Fruit fly (Drosophila melanogaster): Measurements from ENCODE around the gene CG33158.

CG33158 gene

DNA sequence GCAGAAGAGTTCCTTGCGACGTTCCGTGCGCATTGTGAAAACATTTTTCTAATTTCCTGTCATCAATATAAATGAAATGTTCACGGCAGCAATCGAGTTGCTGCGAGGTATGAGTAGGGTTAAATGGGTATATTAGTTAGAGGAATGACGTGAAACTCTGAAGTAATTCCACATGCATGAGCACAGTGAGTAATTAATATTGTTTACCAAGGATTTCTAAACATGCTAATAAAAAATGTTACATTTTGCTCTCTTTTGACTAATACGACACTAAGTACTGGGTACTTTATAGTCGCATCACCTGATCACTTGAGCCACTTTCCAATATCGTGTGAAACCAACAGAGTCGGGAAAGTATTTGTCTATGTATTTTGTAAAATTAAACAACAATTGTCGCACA, 124.8 kb downstream of the CG33158 start:
- TF ChIP-seq net (GFP tag; optimal IDR thresholded peaks at IDR 0.05) (no peak), CG6163 (GFP tag; IDR thresholded peaks at IDR 0.05) (no peak), CG6808 (GFP tag; optimal IDR thresholded peaks at IDR 0.05) (no peak), salr (GFP tag; optimal IDR thresholded peaks at IDR 0.05) (no peak), CG11294 (GFP tag; IDR thresholded peaks at IDR 0.05) (no peak), OdsH (GFP tag; optimal IDR thresholded peaks at IDR 0.05) (no peak), Eip93F (GFP tag; optimal IDR thresholded peaks at IDR 0.05) (no peak), cyc (GFP tag; optimal IDR thresholded peaks at IDR 0.05) (no peak), CG32006 (GFP tag; optimal IDR thresholded peaks at IDR 0.05) (no peak), svp (GFP tag) (no peak), CG11902 (GFP tag; optimal IDR thresholded peaks at IDR 0.05) (no peak), Gug (GFP tag; IDR thresholded peaks at IDR 0.05) (no peak), dsx (GFP tag; optimal IDR thresholded peaks at IDR 0.05; ENCODE audit: poor library complexity, severe bottlenecking) (no peak), Hr38 (GFP tag; optimal IDR thresholded peaks at IDR 0.05) (no peak), Ets96B (tag; optimal IDR thresholded peaks at IDR 0.05) (no peak), CG15336 (GFP tag; IDR thresholded peaks at IDR 0.05) (no peak)

DNA sequence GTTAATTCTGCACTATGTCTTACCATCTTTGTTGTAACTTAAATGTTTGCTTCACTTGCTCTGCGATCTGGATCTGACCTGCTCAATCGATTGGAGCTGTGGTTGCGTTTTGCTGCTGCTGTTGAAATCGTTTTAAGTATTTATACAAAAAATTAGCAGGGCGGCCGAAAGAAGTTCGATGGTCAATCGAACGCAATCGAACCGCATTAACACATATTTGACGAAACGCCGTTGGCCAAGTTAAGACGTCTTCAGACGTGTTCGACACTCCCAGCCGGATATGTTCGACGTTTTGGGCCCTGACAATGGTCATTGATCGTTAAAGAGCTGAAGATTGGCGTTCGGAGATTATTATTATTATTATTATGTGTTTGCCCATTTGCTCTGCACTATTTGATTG, 126.1 kb downstream of the CG33158 start, which contains the start of gene CG13033:
CG13033 (minus strand) TSS at position 118 of the 400 bp plus-strand sequence.
- TF ChIP-seq vri (GFP tag; optimal IDR thresholded peaks at IDR 0.05) (no peak), CG6276 (GFP tag; optimal IDR thresholded peaks at IDR 0.05) (no peak), CG8119 (GFP tag; IDR thresholded peaks at IDR 0.05) (no peak), Sox14 (GFP tag; optimal IDR thresholded peaks at IDR 0.05) (no peak), spab (GFP tag; optimal IDR thresholded peaks at IDR 0.05) (no peak), Gug (GFP tag; IDR thresholded peaks at IDR 0.05) (no peak), net (GFP tag; optimal IDR thresholded peaks at IDR 0.05) (no peak), achi (GFP tag; optimal IDR thresholded peaks at IDR 0.05) (no peak), CG1621 (tag; optimal IDR thresholded peaks at IDR 0.05) (no peak), CG11902 (GFP tag; optimal IDR thresholded peaks at IDR 0.05) (no peak), Met (GFP tag; optimal IDR thresholded peaks at IDR 0.05) (no peak), CG6792 (GFP tag; optimal IDR thresholded peaks at IDR 0.05) (no peak), esn (GFP tag; optimal IDR thresholded peaks at IDR 0.05) (no peak), CG11294 (GFP tag; IDR thresholded peaks at IDR 0.05) (no peak), CG6808 (GFP tag; optimal IDR thresholded peaks at IDR 0.05) (no peak), dsx (GFP tag; optimal IDR thresholded peaks at IDR 0.05; ENCODE audit: poor library complexity, severe bottlenecking) (no peak), CG3032 (tag; optimal IDR thresholded peaks at IDR 0.05) (no peak)

DNA sequence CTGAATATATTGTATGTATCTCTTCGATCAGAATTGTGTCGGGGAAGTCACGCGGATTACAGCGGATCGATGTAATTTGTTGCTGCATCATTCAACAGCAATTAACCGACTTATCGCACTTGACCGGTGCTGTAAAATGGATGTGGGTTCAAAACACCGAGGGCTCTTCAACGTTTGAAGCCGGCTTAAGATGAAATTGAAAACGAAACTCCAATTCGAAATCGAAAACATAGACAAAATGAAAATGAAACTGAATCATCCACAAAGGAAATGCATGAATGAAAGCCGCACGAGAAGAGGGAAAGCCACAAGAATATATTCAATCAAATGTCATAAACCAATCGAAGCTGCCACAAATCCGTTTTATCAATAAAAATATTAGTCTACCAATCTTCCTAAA, 126.8 kb downstream of the CG33158 start:
- TF ChIP-seq CG6854 (GFP tag; optimal IDR thresholded peaks at IDR 0.05) (no peak), vri (GFP tag; optimal IDR thresholded peaks at IDR 0.05) (no peak), CG6792 (GFP tag; optimal IDR thresholded peaks at IDR 0.05) (no peak)
